Worm (Caenorhabditis elegans) whole organism, midembryonic: ENCODE results near the gene F35D2.6.

ENCODE experiments used
- cog-1 ChIP-seq: sonication (generic microtip); optimal IDR thresholded peaks from 2 replicates; lab custom pipeline; 2016; ENCODE audit warnings: missing genetic modification characterization, missing compliant biosample characterization
- klf-2 ChIP-seq: fragments of 200-800 bp; sonication (Bioruptor generic); conservative IDR thresholded peaks from 2 replicates; pipeline ENCODE4 v1.3.6; 2022; ENCODE audit warnings: missing genetic modification reagents, missing genetic modification characterization, missing compliant biosample characterization
- med-1 ChIP-seq: sonication (generic microtip); optimal IDR thresholded peaks from 2 replicates; lab custom pipeline; 2017; ENCODE audit warnings: missing genetic modification characterization, mild to moderate bottlenecking, missing compliant biosample characterization, antibody characterized with exemption, missing genetic modification reagents; ENCODE audit not compliant: insufficient read depth
- ref-1 ChIP-seq: fragments of 200-800 bp; sonication (Bioruptor generic); conservative IDR thresholded peaks from 2 replicates; pipeline ENCODE4 v1.3.6; 2022; ENCODE audit warnings: missing genetic modification reagents, missing genetic modification characterization, missing compliant biosample characterization
- tab-1 ChIP-seq: fragments of 200-800 bp; sonication (Bioruptor generic); IDR thresholded peaks from 2 replicates; pipeline ENCODE4 v1.3.6; 2022; ENCODE audit warnings: missing genetic modification characterization, missing compliant biosample characterization
- ztf-23 ChIP-seq: fragments of 200-800 bp; sonication (Bioruptor generic); IDR thresholded peaks from 2 replicates; pipeline ENCODE4 v1.3.6; 2022; ENCODE audit warnings: missing genetic modification reagents, missing genetic modification characterization, missing compliant biosample characterization

- TF ChIP-seq tab-1 (no peak), ref-1 (GFP tag; lab: Robert Waterston, UW) (no peak), klf-2 (GFP tag; lab: Robert Waterston, UW) (no peak), cog-1 (tag; lab: Kevin White, UChicago) (no peak), med-1 (no peak), ztf-23 (GFP tag; lab: Robert Waterston, UW) (no peak)
Observed at ce11 chrII:7544782-7545181, 32.7 kb upstream of the F35D2.6 start.
